Fruit fly (Drosophila melanogaster) Kc167 (cell line): ENCODE data around the gene Med.

Experiments
- Myc ChIP-seq: fragments of >200 bp; optimal IDR thresholded peaks from 2 replicates; lab custom pipeline; 2017; ENCODE audit warnings: missing external identifiers
- Sin3A ChIP-seq: fragments of >200 bp; optimal IDR thresholded peaks from 2 replicates; lab custom pipeline; 2018; ENCODE audit warnings: missing external identifiers
- h ChIP-seq: fragments of >200 bp; optimal IDR thresholded peaks from 3 replicates; lab custom pipeline; 2018; ENCODE audit warnings: missing external identifiers
- insv ChIP-seq: fragments of >200 bp; optimal IDR thresholded peaks from 3 replicates; lab custom pipeline; 2018; ENCODE audit warnings: missing external identifiers
- psq ChIP-seq: fragments of >200 bp; optimal IDR thresholded peaks from 2 replicates; lab custom pipeline; 2017; ENCODE audit warnings: missing external identifiers
- ttk ChIP-seq: sonication (Bioruptor generic); optimal IDR thresholded peaks from 2 replicates; lab custom pipeline; 2017; ENCODE audit warnings: missing external identifiers

Med gene

dm6 chr3R:31627186-31627585 lies 16.3 kb downstream of the Med start:
- no peak for TF ChIP-seq Sin3A (lab: Kevin White, UChicago)
- TF ChIP-seq ttk (lab: Kevin White, UChicago): no peak
- TF ChIP-seq Myc: no peak
- TF ChIP-seq psq: no peak

DNA sequence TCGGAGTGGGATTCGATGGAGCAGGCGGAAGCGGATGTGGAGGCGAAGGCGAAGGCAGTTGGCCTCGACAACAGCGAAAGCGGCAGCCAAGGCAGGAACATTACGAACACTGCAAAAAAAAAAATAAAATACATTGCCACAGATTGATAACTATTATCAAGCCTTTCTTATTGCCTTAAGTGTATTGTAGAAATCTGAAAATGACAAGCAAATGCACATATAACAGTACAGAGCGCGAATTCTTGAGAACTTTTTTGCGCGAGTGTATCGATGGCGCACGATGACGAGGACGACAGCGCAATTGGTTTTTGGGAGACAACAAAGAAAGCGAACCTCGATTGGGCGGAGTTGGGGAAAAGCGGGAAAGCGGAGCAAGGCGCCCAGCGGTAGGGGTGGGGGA lies 19.5 kb downstream of the Med start:
- TF ChIP-seq Myc (no peak), insv (lab: Kevin White, UChicago) (no peak), Sin3A (lab: Kevin White, UChicago) (no peak), h (lab: Kevin White, UChicago) (no peak), ttk (lab: Kevin White, UChicago) (no peak), psq (no peak)

dm6 chr3R:31632316-31632715 lies 21.5 kb downstream of the Med start:
- TF ChIP-seq Sin3A (lab: Kevin White, UChicago): no peak
- no peak for TF ChIP-seq insv (lab: Kevin White, UChicago)
- TF ChIP-seq psq: no peak
- TF ChIP-seq h (lab: Kevin White, UChicago): no peak
- no peak for TF ChIP-seq ttk (lab: Kevin White, UChicago)
- no peak for TF ChIP-seq Myc

dm6 chr3R:31636501-31636900 lies 25.7 kb downstream of the Med start:
- TF ChIP-seq psq (no peak), ttk (lab: Kevin White, UChicago) (no peak), Sin3A (lab: Kevin White, UChicago) (no peak)

dm6 chr3R:31662757-31663156 lies 51.9 kb downstream of the Med start:
- TF ChIP-seq h (lab: Kevin White, UChicago) (no peak), Myc (no peak), Sin3A (lab: Kevin White, UChicago) (no peak), psq (no peak), insv (lab: Kevin White, UChicago) (no peak), ttk (lab: Kevin White, UChicago) (no peak)
